Worm (Caenorhabditis elegans) whole organism, L1 larva: Measurements from ENCODE around the gene plk-1.

Experiments used
- F16B12.6 ChIP-seq: fragments of 150-350 bp; optimal IDR thresholded peaks from 2 replicates; lab custom pipeline; 2014; ENCODE audit warnings: missing biosample characterization, missing genetic modification characterization
- alr-1 ChIP-seq: fragments of 200-800 bp; sonication (Bioruptor generic); optimal IDR thresholded peaks from 2 replicates; lab custom pipeline; 2018; ENCODE audit warnings: borderline replicate concordance, mild to moderate bottlenecking, missing genetic modification characterization, missing compliant biosample characterization
- aly-2 ChIP-seq: fragments of 150-350 bp; optimal IDR thresholded peaks from 2 replicates; lab custom pipeline; 2014; ENCODE audit warnings: missing biosample characterization, missing genetic modification characterization
- blmp-1 ChIP-seq: fragments of 150-350 bp; optimal IDR thresholded peaks from 2 replicates; lab custom pipeline; 2014; ENCODE audit warnings: missing biosample characterization, missing genetic modification characterization
- ceh-63 ChIP-seq: fragments of 200-800 bp; sonication (Bioruptor generic); optimal IDR thresholded peaks from 2 replicates; lab custom pipeline; 2018; ENCODE audit warnings: mild to moderate bottlenecking, missing genetic modification characterization, missing compliant biosample characterization
- ceh-8 ChIP-seq: fragments of 200-800 bp; sonication (Bioruptor generic); optimal IDR thresholded peaks from 2 replicates; lab custom pipeline; 2018; ENCODE audit warnings: mild to moderate bottlenecking, missing genetic modification characterization, moderate library complexity, missing compliant biosample characterization
- ceh-90 ChIP-seq: sonication (generic microtip); optimal IDR thresholded peaks from 2 replicates; lab custom pipeline; 2016; ENCODE audit warnings: missing genetic modification characterization, missing compliant biosample characterization
- ces-1 ChIP-seq: fragments of 150-350 bp; optimal IDR thresholded peaks from 2 replicates; lab custom pipeline; 2014; ENCODE audit warnings: missing biosample characterization, missing genetic modification reagents, missing genetic modification characterization
- dpl-1 ChIP-seq, 3 experiments: fragments of 150-350 bp in 2 of 3; sonication (generic microtip) in 1 of 3; optimal IDR thresholded peaks; 2 replicates each; lab custom pipeline; 2014 to 2017; ENCODE audit warnings: missing biosample characterization in 3 of 3, missing genetic modification characterization in 3 of 3, missing genetic modification reagents in 3 of 3
- efl-1 ChIP-seq, 4 experiments: fragments of 150-350 bp; optimal IDR thresholded peaks in 3 of 4; peaks in 1 of 4; 1 replicate in 1 of 4; 2 replicates in 3 of 4; lab custom pipeline; 2014; ENCODE audit warnings: missing biosample characterization in 2 of 4, missing genetic modification characterization in 2 of 4, missing genetic modification reagents in 2 of 4
- efl-3 ChIP-seq: fragments of 200-800 bp; sonication (Bioruptor generic); optimal IDR thresholded peaks from 2 replicates; lab custom pipeline; 2018; ENCODE audit warnings: mild to moderate bottlenecking, missing genetic modification characterization, missing compliant biosample characterization
- elt-2 ChIP-seq: sonication (generic microtip); optimal IDR thresholded peaks from 2 replicates; lab custom pipeline; 2016; ENCODE audit warnings: missing genetic modification characterization, mild to moderate bottlenecking, inconsistent platforms, missing compliant biosample characterization, missing genetic modification reagents
- ets-5 ChIP-seq: fragments of 200-800 bp; sonication (Bioruptor generic); IDR thresholded peaks from 2 replicates; pipeline ENCODE4 v1.3.6; 2022; ENCODE audit warnings: missing genetic modification characterization, missing compliant biosample characterization
- fkh-4 ChIP-seq: sonication (generic microtip); optimal IDR thresholded peaks from 2 replicates; lab custom pipeline; 2016; ENCODE audit warnings: missing compliant biosample characterization, missing genetic modification characterization, borderline replicate concordance
- fkh-8 ChIP-seq: sonication (generic microtip); optimal IDR thresholded peaks from 2 replicates; lab custom pipeline; 2016; ENCODE audit warnings: mild to moderate bottlenecking, missing genetic modification characterization, missing compliant biosample characterization
- grh-1 ChIP-seq: fragments of 200-800 bp; sonication (Bioruptor generic); IDR thresholded peaks from 2 replicates; pipeline ENCODE4 v1.3.6; 2022; ENCODE audit warnings: missing genetic modification reagents, missing genetic modification characterization, missing compliant biosample characterization
- hlh-17 ChIP-seq: fragments of 200-800 bp; sonication (Bioruptor generic); optimal IDR thresholded peaks from 2 replicates; lab custom pipeline; 2018; ENCODE audit warnings: missing genetic modification characterization, mild to moderate bottlenecking, missing compliant biosample characterization, moderate library complexity, borderline replicate concordance
- hlh-4 ChIP-seq: sonication (generic microtip); optimal IDR thresholded peaks from 2 replicates; lab custom pipeline; 2016; ENCODE audit warnings: mild to moderate bottlenecking, missing genetic modification characterization, missing compliant biosample characterization
- hpl-2 ChIP-seq: fragments of 150-350 bp; optimal IDR thresholded peaks from 2 replicates; lab custom pipeline; 2014; ENCODE audit warnings: missing biosample characterization, missing genetic modification reagents, missing genetic modification characterization
- jun-1 ChIP-seq: fragments of 150-350 bp; optimal IDR thresholded peaks from 2 replicates; lab custom pipeline; 2014; ENCODE audit warnings: missing biosample characterization, missing genetic modification reagents, missing genetic modification characterization
- lin-13 ChIP-seq: fragments of 150-350 bp; optimal IDR thresholded peaks from 2 replicates; lab custom pipeline; 2014; ENCODE audit warnings: missing biosample characterization, missing genetic modification reagents, missing genetic modification characterization
- lin-14 ChIP-seq: fragments of 200-800 bp; sonication (Bioruptor generic); optimal IDR thresholded peaks from 2 replicates; lab custom pipeline; 2018; ENCODE audit warnings: mild to moderate bottlenecking, missing genetic modification characterization, moderate library complexity, missing compliant biosample characterization
- lin-15B ChIP-seq: fragments of 150-350 bp; sonication (generic microtip); optimal IDR thresholded peaks from 3 replicates; lab custom pipeline; 2014; ENCODE audit warnings: missing biosample characterization, missing genetic modification characterization
- lir-3 ChIP-seq: sonication (generic microtip); optimal IDR thresholded peaks from 2 replicates; lab custom pipeline; 2016; ENCODE audit warnings: mild to moderate bottlenecking, missing genetic modification characterization, moderate library complexity, missing compliant biosample characterization; ENCODE audit not compliant: poor library complexity
- lsy-2 ChIP-seq, 2 experiments: fragments of 150-350 bp; optimal IDR thresholded peaks; 2 replicates each; lab custom pipeline; 2014; ENCODE audit warnings: missing biosample characterization in 2 of 2, missing genetic modification characterization in 2 of 2
- mab-9 ChIP-seq: fragments of 200-800 bp; sonication (Bioruptor generic); IDR thresholded peaks from 2 replicates; pipeline ENCODE4 v1.3.6; 2022; ENCODE audit warnings: missing genetic modification reagents, missing genetic modification characterization, missing compliant biosample characterization
- mep-1 ChIP-seq: fragments of 150-350 bp; optimal IDR thresholded peaks from 2 replicates; lab custom pipeline; 2014; ENCODE audit warnings: missing biosample characterization, missing genetic modification characterization
- nhr-11 ChIP-seq: fragments of 150-350 bp; optimal IDR thresholded peaks from 2 replicates; lab custom pipeline; 2014; ENCODE audit warnings: missing biosample characterization, missing genetic modification characterization
- nhr-12 ChIP-seq: sonication (generic microtip); optimal IDR thresholded peaks from 2 replicates; lab custom pipeline; 2017; ENCODE audit warnings: missing biosample characterization, missing genetic modification characterization
- nhr-19 ChIP-seq: fragments of 200-800 bp; sonication (Bioruptor generic); conservative IDR thresholded peaks from 2 replicates; pipeline ENCODE4 v1.3.6; 2022; ENCODE audit warnings: missing genetic modification characterization, missing compliant biosample characterization
- nhr-20 ChIP-seq: sonication (generic microtip); optimal IDR thresholded peaks from 2 replicates; lab custom pipeline; 2016; ENCODE audit warnings: mild to moderate bottlenecking, missing genetic modification characterization, missing compliant biosample characterization
- nhr-28 ChIP-seq: fragments of 150-350 bp; optimal IDR thresholded peaks from 2 replicates; lab custom pipeline; 2014; ENCODE audit warnings: missing biosample characterization, missing genetic modification characterization
- nhr-47 ChIP-seq: sonication (generic microtip); optimal IDR thresholded peaks from 2 replicates; lab custom pipeline; 2016; ENCODE audit warnings: mild to moderate bottlenecking, missing genetic modification characterization, moderate library complexity, missing compliant biosample characterization
- nhr-77 ChIP-seq: fragments of 150-350 bp; optimal IDR thresholded peaks from 2 replicates; lab custom pipeline; 2014; ENCODE audit warnings: missing biosample characterization, missing genetic modification characterization
- nhr-84 ChIP-seq: sonication (generic microtip); optimal IDR thresholded peaks from 2 replicates; lab custom pipeline; 2017; ENCODE audit warnings: missing biosample characterization, missing genetic modification characterization
- nhr-85 ChIP-seq: sonication (generic microtip); peaks from one replicate; lab custom pipeline; 2016; ENCODE audit warnings: missing genetic modification characterization, inconsistent platforms, missing compliant biosample characterization
- nhr-90 ChIP-seq: sonication (generic microtip); optimal IDR thresholded peaks from 2 replicates; lab custom pipeline; 2016; ENCODE audit warnings: mild to moderate bottlenecking, missing genetic modification characterization, missing compliant biosample characterization; ENCODE audit not compliant: poor library complexity
- pag-3 ChIP-seq: sonication (generic microtip); optimal IDR thresholded peaks from 2 replicates; lab custom pipeline; 2017; ENCODE audit warnings: missing genetic modification characterization, mild to moderate bottlenecking, missing compliant biosample characterization, antibody characterized with exemption, borderline replicate concordance; ENCODE audit not compliant: insufficient read depth
- pax-3 ChIP-seq: fragments of 200-800 bp; sonication (Bioruptor generic); optimal IDR thresholded peaks from 2 replicates; lab custom pipeline; 2018; ENCODE audit warnings: mild to moderate bottlenecking, missing genetic modification characterization, moderate library complexity, missing compliant biosample characterization
- skn-1 ChIP-seq: fragments of 150-350 bp; optimal IDR thresholded peaks from 2 replicates; lab custom pipeline; 2014; ENCODE audit warnings: missing biosample characterization, missing genetic modification characterization
- snpc-4 ChIP-seq: fragments of 150-350 bp; optimal IDR thresholded peaks from 2 replicates; lab custom pipeline; 2014; ENCODE audit warnings: missing biosample characterization, missing genetic modification characterization
- snu-23 ChIP-seq: sonication (generic microtip); optimal IDR thresholded peaks from 2 replicates; lab custom pipeline; 2016; ENCODE audit warnings: missing genetic modification characterization, missing compliant biosample characterization
- sptf-1 ChIP-seq: fragments of 150-350 bp; optimal IDR thresholded peaks from 2 replicates; lab custom pipeline; 2014; ENCODE audit warnings: missing biosample characterization, missing genetic modification characterization
- tbx-2 ChIP-seq: sonication (generic microtip); optimal IDR thresholded peaks from 2 replicates; lab custom pipeline; 2016; ENCODE audit warnings: missing genetic modification characterization, missing compliant biosample characterization
- unc-130 ChIP-seq: fragments of 150-350 bp; optimal IDR thresholded peaks from 2 replicates; lab custom pipeline; 2017; ENCODE audit warnings: missing biosample characterization, missing genetic modification characterization, inconsistent platforms
- unc-30 ChIP-seq: sonication (generic microtip); optimal IDR thresholded peaks from 2 replicates; lab custom pipeline; 2017; ENCODE audit warnings: missing biosample characterization, missing genetic modification characterization
- unc-86 ChIP-seq: sonication (generic microtip); optimal IDR thresholded peaks from 2 replicates; lab custom pipeline; 2016; ENCODE audit warnings: missing genetic modification characterization, missing compliant biosample characterization
- vab-15 ChIP-seq: sonication (generic microtip); optimal IDR thresholded peaks from 2 replicates; lab custom pipeline; 2017; ENCODE audit warnings: missing genotype, mild to moderate bottlenecking, missing genetic modification characterization, missing compliant biosample characterization
- zag-1 ChIP-seq: fragments of 150-350 bp; optimal IDR thresholded peaks from 2 replicates; lab custom pipeline; 2014; ENCODE audit warnings: missing biosample characterization, missing genetic modification characterization
- zip-4 ChIP-seq: fragments of 200-800 bp; sonication (Bioruptor generic); optimal IDR thresholded peaks from 2 replicates; lab custom pipeline; 2018; ENCODE audit warnings: mild to moderate bottlenecking, missing genetic modification characterization, moderate library complexity, missing compliant biosample characterization
- ztf-11 ChIP-seq, 2 experiments: sonication (generic microtip); optimal IDR thresholded peaks; 2 replicates each; lab custom pipeline; 2016 to 2017; ENCODE audit warnings: missing genetic modification characterization in 2 of 2, missing biosample characterization in 1 of 2, missing compliant biosample characterization in 1 of 2
- ztf-4 ChIP-seq: fragments of 150-350 bp; optimal IDR thresholded peaks from 2 replicates; lab custom pipeline; 2014; ENCODE audit warnings: missing biosample characterization, missing genetic modification characterization

The plk-1 gene

ce11 chrIII:8093079-8093623 is 8.0 kb upstream of the plk-1 start, which contains the start of gene K06H7.2 (continued):
- TF ChIP-seq hlh-17 (no peak), efl-1 (optimal IDR thresholded peaks at IDR 0.05; lab: Kevin White, UChicago) (peak; percentile 69 to 73), efl-1 (GFP tag; optimal IDR thresholded peaks at IDR 0.05 in 1 of 2; lab: Kevin White, UChicago) (peak; percentile 66 to 92), lsy-2 (tag; optimal IDR thresholded peaks at IDR 0.05; lab: Kevin White, UChicago) (peak; percentile 67 to 90), pag-3 (tag; lab: Kevin White, UChicago) (no peak), elt-2 (tag; lab: Kevin White, UChicago) (no peak), zag-1 (tag; lab: Kevin White, UChicago) (no peak), mab-9 (GFP tag; lab: Robert Waterston, UW) (no peak), snpc-4 (tag; lab: Kevin White, UChicago) (no peak), ceh-63 (GFP tag; lab: Kevin White, UChicago) (no peak), dpl-1 (GFP tag; optimal IDR thresholded peaks at IDR 0.05; lab: Kevin White, UChicago) (peak; percentile 49 to 79 (median 52)), sptf-1 (tag; lab: Kevin White, UChicago) (no peak), hpl-2 (GFP tag; lab: Kevin White, UChicago) (no peak), efl-3 (GFP tag; lab: Kevin White, UChicago) (no peak), nhr-77 (peak; percentile 63), fkh-8 (tag; lab: Kevin White, UChicago) (peak; percentile 44), ceh-8 (no peak), jun-1 (tag; lab: Kevin White, UChicago) (no peak), nhr-47 (tag; lab: Kevin White, UChicago) (peak; percentile 55), nhr-90 (tag; lab: Kevin White, UChicago) (no peak), fkh-4 (tag; lab: Kevin White, UChicago) (no peak), blmp-1 (tag; lab: Kevin White, UChicago) (peak; percentile 38), F16B12.6 (tag; lab: Kevin White, UChicago) (peak; percentile 43), ets-5 (GFP tag; lab: Robert Waterston, UW) (no peak), unc-86 (tag; lab: Kevin White, UChicago) (no peak), lin-14 (GFP tag; lab: Kevin White, UChicago) (peak; percentile 76), nhr-85 (tag; lab: Kevin White, UChicago) (peak; percentile 26), lin-15B (tag; lab: Kevin White, UChicago) (peak; percentile 78), ceh-90 (tag; lab: Kevin White, UChicago) (no peak), tbx-2 (peak; percentile 35), nhr-12 (no peak), alr-1 (tag; lab: Kevin White, UChicago) (no peak), nhr-19 (GFP tag; lab: Robert Waterston, UW) (no peak), pax-3 (no peak), nhr-20 (tag; lab: Kevin White, UChicago) (peak; percentile 50), grh-1 (GFP tag; lab: Robert Waterston, UW) (no peak), vab-15 (tag; lab: Kevin White, UChicago) (peak; percentile 22), aly-2 (tag; lab: Kevin White, UChicago) (no peak), hlh-4 (tag; lab: Kevin White, UChicago) (no peak), ces-1 (GFP tag; lab: Kevin White, UChicago) (no peak), nhr-11 (tag; lab: Kevin White, UChicago) (no peak), skn-1 (tag; lab: Kevin White, UChicago) (no peak), snu-23 (GFP tag; lab: Kevin White, UChicago) (peak; percentile 53), nhr-28 (no peak), ztf-4 (no peak), mep-1 (peak; percentile 77), ztf-11 (tag; optimal IDR thresholded peaks at IDR 0.05; lab: Kevin White, UChicago) (no peak), lir-3 (no peak), lin-13 (no peak), unc-130 (tag; lab: Kevin White, UChicago) (no peak), zip-4 (GFP tag; lab: Kevin White, UChicago) (no peak), nhr-84 (tag; lab: Kevin White, UChicago) (no peak), unc-30 (tag; lab: Kevin White, UChicago) (no peak)
